Fruit fly (Drosophila melanogaster): ENCODE measurements around the gene mRpS33.

DNA sequence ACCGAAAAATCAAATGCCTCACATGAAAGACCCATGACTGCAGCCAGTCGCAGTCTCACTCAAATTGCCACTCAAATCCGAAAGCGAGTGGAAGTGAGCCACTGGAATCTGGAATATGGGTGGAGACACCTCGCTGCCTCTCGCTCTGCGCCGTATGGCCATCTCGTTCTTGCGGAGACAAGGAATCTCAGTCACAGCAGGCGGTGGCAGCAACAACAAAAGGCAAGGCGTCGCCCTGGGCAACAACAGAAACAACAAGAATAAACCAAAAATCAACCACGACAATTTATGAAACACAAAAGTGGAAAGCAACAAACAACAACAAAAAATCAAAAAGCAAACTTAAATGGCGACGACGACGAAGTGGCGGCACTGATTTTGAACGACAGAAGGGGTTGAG, 13.1 kb downstream of the mRpS33 start:
- TF ChIP-seq CG8478 (optimal IDR thresholded peaks at IDR 0.05) (no peak), CTCF (optimal IDR thresholded peaks at IDR 0.05) (no peak)
